Worm (Caenorhabditis elegans) whole organism, L2 larva: ENCODE data around the gene pno-1.

Experiments used
- C34F6.9 ChIP-seq: fragments of 150-350 bp; optimal IDR thresholded peaks from 2 replicates; lab custom pipeline; 2014; ENCODE audit warnings: missing biosample characterization, missing genetic modification characterization
- F13H6.1 ChIP-seq: sonication (generic microtip); optimal IDR thresholded peaks from 2 replicates; lab custom pipeline; 2016; ENCODE audit warnings: missing genetic modification characterization, missing compliant biosample characterization
- R02D3.7 ChIP-seq: fragments of 150-350 bp; optimal IDR thresholded peaks from 2 replicates; lab custom pipeline; 2014; ENCODE audit warnings: missing biosample characterization, missing genetic modification characterization
- Y55F3AM.14 ChIP-seq: fragments of 200-800 bp; sonication (Bioruptor generic); optimal IDR thresholded peaks from 2 replicates; lab custom pipeline; 2018; ENCODE audit warnings: mild to moderate bottlenecking, missing genetic modification characterization, missing compliant biosample characterization
- ZK546.5 ChIP-seq: sonication (generic microtip); optimal IDR thresholded peaks from 2 replicates; lab custom pipeline; 2017; ENCODE audit warnings: missing biosample characterization, missing genetic modification characterization
- alr-1 ChIP-seq: fragments of 150-350 bp; optimal IDR thresholded peaks from 2 replicates; lab custom pipeline; 2014; ENCODE audit warnings: missing biosample characterization, missing genetic modification characterization
- aly-2 ChIP-seq: fragments of 150-350 bp; optimal IDR thresholded peaks from 2 replicates; lab custom pipeline; 2014; ENCODE audit warnings: missing biosample characterization, missing genetic modification characterization
- blmp-1 ChIP-seq: sonication (generic microtip); optimal IDR thresholded peaks from 2 replicates; lab custom pipeline; 2017; ENCODE audit warnings: missing genetic modification characterization, mild to moderate bottlenecking, missing compliant biosample characterization, antibody characterized with exemption, moderate library complexity; ENCODE audit not compliant: insufficient read depth
- ceh-16 ChIP-seq: fragments of 150-350 bp; optimal IDR thresholded peaks from 2 replicates; lab custom pipeline; 2014; ENCODE audit warnings: missing biosample characterization, missing genetic modification characterization
- ceh-82 ChIP-seq: fragments of 150-350 bp; optimal IDR thresholded peaks from 2 replicates; lab custom pipeline; 2014; ENCODE audit warnings: missing biosample characterization, missing genetic modification characterization
- crh-2 ChIP-seq: sonication (generic microtip); optimal IDR thresholded peaks from 2 replicates; lab custom pipeline; 2017; ENCODE audit warnings: missing biosample characterization, missing genetic modification characterization
- dmd-4 ChIP-seq: sonication (generic microtip); optimal IDR thresholded peaks from 2 replicates; lab custom pipeline; 2017; ENCODE audit warnings: missing biosample characterization, missing genetic modification characterization
- egl-27 ChIP-seq: sonication (generic microtip); optimal IDR thresholded peaks from 3 replicates; lab custom pipeline; 2017; ENCODE audit warnings: missing biosample characterization, missing genetic modification reagents, missing genetic modification characterization
- elt-1 ChIP-seq: fragments of 150-350 bp; optimal IDR thresholded peaks from 2 replicates; lab custom pipeline; 2014; ENCODE audit warnings: missing biosample characterization, missing genetic modification characterization
- fos-1 ChIP-seq: fragments of 150-350 bp; optimal IDR thresholded peaks from 2 replicates; lab custom pipeline; 2014; ENCODE audit warnings: missing biosample characterization, missing genetic modification characterization
- gmeb-1 ChIP-seq: fragments of 150-350 bp; optimal IDR thresholded peaks from 2 replicates; lab custom pipeline; 2014; ENCODE audit warnings: missing biosample characterization, missing genetic modification characterization
- lin-11 ChIP-seq: fragments of 150-350 bp; sonication (generic microtip); optimal IDR thresholded peaks from 2 replicates; lab custom pipeline; 2014; ENCODE audit warnings: missing biosample characterization, missing genetic modification characterization, inconsistent platforms, mixed read lengths
- lin-13 ChIP-seq: fragments of 150-350 bp; optimal IDR thresholded peaks from 2 replicates; lab custom pipeline; 2014; ENCODE audit warnings: missing biosample characterization, missing genetic modification reagents, missing genetic modification characterization
- lin-39 ChIP-seq: fragments of 150-350 bp; optimal IDR thresholded peaks from 2 replicates; lab custom pipeline; 2014; ENCODE audit warnings: missing biosample characterization, missing genetic modification reagents, missing genetic modification characterization
- lsy-2 ChIP-seq, 2 experiments: fragments of 150-350 bp in 1 of 2; sonication (generic microtip) in 1 of 2; optimal IDR thresholded peaks; 2 replicates each; lab custom pipeline; 2014 to 2017; ENCODE audit warnings: missing biosample characterization in 2 of 2, missing genetic modification characterization in 2 of 2
- mab-5 ChIP-seq: fragments of 150-350 bp; optimal IDR thresholded peaks from 2 replicates; lab custom pipeline; 2014; ENCODE audit warnings: missing biosample characterization, missing genetic modification characterization
- mbf-1 ChIP-seq: sonication (generic microtip); optimal IDR thresholded peaks from 2 replicates; lab custom pipeline; 2017; ENCODE audit warnings: missing biosample characterization, missing genetic modification characterization
- nhr-10 ChIP-seq: sonication (generic microtip); optimal IDR thresholded peaks from 2 replicates; lab custom pipeline; 2017; ENCODE audit warnings: missing biosample characterization, missing genetic modification characterization
- nhr-129 ChIP-seq: fragments of 150-350 bp; optimal IDR thresholded peaks from 2 replicates; lab custom pipeline; 2014; ENCODE audit warnings: missing biosample characterization, missing genetic modification characterization
- nhr-21 ChIP-seq: fragments of 150-350 bp; optimal IDR thresholded peaks from 2 replicates; lab custom pipeline; 2014; ENCODE audit warnings: missing biosample characterization, missing genetic modification characterization
- nhr-23 ChIP-seq: fragments of 150-350 bp; optimal IDR thresholded peaks from 2 replicates; lab custom pipeline; 2014; ENCODE audit warnings: missing biosample characterization, missing genetic modification reagents, missing genetic modification characterization
- nhr-25 ChIP-seq: fragments of 150-350 bp; sonication (generic microtip); optimal IDR thresholded peaks from 3 replicates; lab custom pipeline; 2014; ENCODE audit warnings: missing biosample characterization, missing genetic modification characterization
- nhr-6 ChIP-seq: fragments of 150-350 bp; optimal IDR thresholded peaks from 2 replicates; lab custom pipeline; 2014; ENCODE audit warnings: missing biosample characterization, missing genetic modification characterization
- nhr-77 ChIP-seq: fragments of 150-350 bp; optimal IDR thresholded peaks from 2 replicates; lab custom pipeline; 2014; ENCODE audit warnings: missing biosample characterization, missing genetic modification characterization
- peb-1 ChIP-seq: fragments of 150-350 bp; optimal IDR thresholded peaks from 2 replicates; lab custom pipeline; 2014; ENCODE audit warnings: missing biosample characterization, missing genetic modification characterization
- sem-4 ChIP-seq: fragments of 150-350 bp; optimal IDR thresholded peaks from 2 replicates; lab custom pipeline; 2014; ENCODE audit warnings: missing biosample characterization, missing genetic modification reagents, missing genetic modification characterization
- sma-3 ChIP-seq: sonication (generic microtip); optimal IDR thresholded peaks from 2 replicates; lab custom pipeline; 2016; ENCODE audit warnings: missing genetic modification reagents, missing genetic modification characterization, missing compliant biosample characterization
- sma-9 ChIP-seq, 2 experiments: fragments of 150-350 bp in 1 of 2; sonication (generic microtip) in 1 of 2; optimal IDR thresholded peaks; 2 replicates each; lab custom pipeline; 2014 to 2016; ENCODE audit warnings: missing genetic modification characterization in 2 of 2, mild to moderate bottlenecking in 1 of 2, missing biosample characterization in 1 of 2, missing compliant biosample characterization in 1 of 2, missing genetic modification reagents in 1 of 2, moderate library complexity in 1 of 2
- snpc-4 ChIP-seq: fragments of 150-350 bp; optimal IDR thresholded peaks from 2 replicates; lab custom pipeline; 2014; ENCODE audit warnings: missing biosample characterization, missing genetic modification characterization
- unc-39 ChIP-seq: fragments of 150-350 bp; optimal IDR thresholded peaks from 2 replicates; lab custom pipeline; 2014; ENCODE audit warnings: missing biosample characterization, missing genetic modification characterization
- unc-55 ChIP-seq: fragments of 150-350 bp; sonication (generic microtip); optimal IDR thresholded peaks from 3 replicates; lab custom pipeline; 2014; ENCODE audit warnings: missing biosample characterization, missing genetic modification reagents, missing genetic modification characterization
- unc-62 ChIP-seq: fragments of 150-350 bp; optimal IDR thresholded peaks from 2 replicates; lab custom pipeline; 2014; ENCODE audit warnings: missing biosample characterization, missing genetic modification reagents, missing genetic modification characterization
- zag-1 ChIP-seq: fragments of 150-350 bp; optimal IDR thresholded peaks from 2 replicates; lab custom pipeline; 2014; ENCODE audit warnings: missing biosample characterization, missing genetic modification characterization
- ztf-11 ChIP-seq: sonication (generic microtip); optimal IDR thresholded peaks from 2 replicates; lab custom pipeline; 2017; ENCODE audit warnings: missing biosample characterization, missing genetic modification characterization
- ztf-4 ChIP-seq: fragments of 150-350 bp; optimal IDR thresholded peaks from 2 replicates; lab custom pipeline; 2014; ENCODE audit warnings: missing biosample characterization, missing genetic modification characterization

pno-1 gene

ce11 chrII:9752278-9752677 is 9.6 kb upstream of the pno-1 start (continued):
- TF ChIP-seq elt-1 (tag; lab: Kevin White, UChicago) (no peak), lin-13 (GFP tag; lab: Kevin White, UChicago) (no peak), ZK546.5 (tag; lab: Kevin White, UChicago) (no peak), egl-27 (tag; lab: Kevin White, UChicago) (no peak), nhr-23 (tag; lab: Kevin White, UChicago) (no peak), dmd-4 (tag; lab: Kevin White, UChicago) (no peak)

DNA sequence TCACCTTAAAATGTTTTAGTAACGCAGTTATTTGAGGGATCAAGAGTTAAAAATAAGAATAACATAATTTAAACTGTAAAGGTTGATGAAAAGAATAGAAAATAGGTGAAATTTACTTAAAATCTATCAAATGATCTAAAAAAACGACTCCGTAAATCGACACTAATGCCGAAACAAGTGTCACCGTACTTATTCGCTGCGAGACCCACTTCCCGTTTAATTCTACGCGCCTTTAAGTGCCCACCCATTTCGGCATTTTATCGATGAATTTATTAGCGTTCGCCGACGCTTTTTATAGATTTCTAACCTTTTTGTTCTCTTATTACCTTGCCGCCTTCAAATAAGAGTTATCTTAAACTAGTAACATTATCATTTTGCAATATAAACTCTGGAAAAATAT is 3.4 kb upstream of the pno-1 start, which contains the start of the genes Y53C12B.1 and nos-3:
Gene Y53C12B.1, minus strand, starts transcription at position 10 of the 400 bp plus-strand sequence.
Gene nos-3, plus strand, starts transcription at position 248 of the 400 bp plus-strand sequence.
- TF ChIP-seq nhr-6 (no peak), ztf-11 (tag; lab: Kevin White, UChicago) (no peak), nhr-129 (tag; lab: Kevin White, UChicago) (peak; percentile 88), mbf-1 (no peak), unc-39 (no peak), elt-1 (tag; lab: Kevin White, UChicago) (no peak), snpc-4 (tag; lab: Kevin White, UChicago) (peak; percentile 57), fos-1 (tag; lab: Kevin White, UChicago) (peak; percentile 54), unc-55 (peak; percentile 98), egl-27 (tag; lab: Kevin White, UChicago) (peak; percentile 12), gmeb-1 (tag; lab: Kevin White, UChicago) (peak; percentile 84), nhr-77 (tag; lab: Kevin White, UChicago) (no peak), lin-39 (no peak), nhr-25 (tag; lab: Kevin White, UChicago) (peak; percentile 75), Y55F3AM.14 (GFP tag; lab: Kevin White, UChicago) (no peak), peb-1 (tag; lab: Kevin White, UChicago) (no peak), sma-9 (GFP tag; optimal IDR thresholded peaks at IDR 0.05; lab: Kevin White, UChicago) (peak; percentile 82), sma-9 (tag; optimal IDR thresholded peaks at IDR 0.05; lab: Kevin White, UChicago) (no peak), unc-62 (GFP tag; lab: Kevin White, UChicago) (no peak), sem-4 (tag; lab: Kevin White, UChicago) (peak; percentile 50), F13H6.1 (tag; lab: Kevin White, UChicago) (peak; percentile 71), nhr-10 (tag; lab: Kevin White, UChicago) (no peak), R02D3.7 (tag; lab: Kevin White, UChicago) (peak; percentile 83), dmd-4 (tag; lab: Kevin White, UChicago) (no peak), lsy-2 (tag; optimal IDR thresholded peaks at IDR 0.05; lab: Kevin White, UChicago) (peak; percentile 97 to 99), ceh-16 (tag; lab: Kevin White, UChicago) (peak; percentile 17), lin-13 (GFP tag; lab: Kevin White, UChicago) (peak; percentile 80), zag-1 (tag; lab: Kevin White, UChicago) (no peak), crh-2 (tag; lab: Kevin White, UChicago) (peak; percentile 92), mab-5 (peak; percentile 62), C34F6.9 (tag; lab: Kevin White, UChicago) (peak; percentile 85), ceh-82 (tag; lab: Kevin White, UChicago) (no peak), nhr-21 (tag; lab: Kevin White, UChicago) (peak; percentile 83), aly-2 (tag; lab: Kevin White, UChicago) (no peak), alr-1 (no peak), sma-3 (GFP tag; lab: Kevin White, UChicago) (peak; percentile 77), lin-11 (tag; lab: Kevin White, UChicago) (peak; percentile 66), blmp-1 (tag; lab: Kevin White, UChicago) (peak; percentile 24)

DNA sequence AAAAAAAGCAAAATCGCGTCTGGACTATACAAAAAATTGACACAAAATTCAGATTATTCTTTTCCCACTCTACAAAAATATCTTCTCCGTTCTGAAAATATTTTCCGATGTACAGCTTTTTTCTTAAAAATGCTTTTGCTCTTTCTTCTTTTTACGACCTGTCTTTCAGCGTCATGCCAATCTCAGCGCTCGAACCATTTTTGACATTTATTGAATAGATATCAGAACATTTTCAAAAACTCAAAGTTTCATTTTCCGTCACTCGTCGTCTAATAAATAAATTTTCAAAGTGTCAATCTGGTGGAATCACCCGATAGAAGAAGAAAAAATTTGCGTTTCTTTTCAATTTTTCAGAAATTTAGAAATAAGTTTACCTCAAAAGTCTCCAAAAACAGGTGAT is 1.3 kb downstream of the pno-1 start:
- TF ChIP-seq ztf-4 (tag; lab: Kevin White, UChicago) (no peak), nhr-77 (tag; lab: Kevin White, UChicago) (no peak)
